Worm (Caenorhabditis elegans) whole organism, L4 larva: Measurements from ENCODE around the gene D1014.13.

Experiments used
- F26F4.8 ChIP-seq: fragments of 200-800 bp; sonication (Bioruptor generic); conservative IDR thresholded peaks from 2 replicates; pipeline ENCODE4 v1.3.6; 2022; ENCODE audit warnings: missing genetic modification characterization, missing compliant biosample characterization
- F49E8.2 ChIP-seq: sonication (generic microtip); optimal IDR thresholded peaks from 2 replicates; lab custom pipeline; 2016; ENCODE audit warnings: missing compliant biosample characterization, mild to moderate bottlenecking, missing genetic modification characterization, borderline replicate concordance
- ZK337.2 ChIP-seq: fragments of 200-800 bp; sonication (Bioruptor generic); IDR thresholded peaks from 2 replicates; pipeline ENCODE4 v1.3.6; 2022; ENCODE audit warnings: missing genetic modification reagents, missing genetic modification characterization, missing compliant biosample characterization
- daf-12 ChIP-seq: fragments of 150-350 bp; optimal IDR thresholded peaks from 2 replicates; lab custom pipeline; 2014; ENCODE audit warnings: missing biosample characterization, missing genetic modification reagents, missing genetic modification characterization
- dmd-9 ChIP-seq: fragments of 200-800 bp; sonication (Bioruptor generic); IDR thresholded peaks from 2 replicates; pipeline ENCODE4 v1.3.6; 2022; ENCODE audit warnings: missing genetic modification reagents, missing genetic modification characterization, missing compliant biosample characterization
- lin-13 ChIP-seq: fragments of 150-350 bp; optimal IDR thresholded peaks from 2 replicates; lab custom pipeline; 2014; ENCODE audit warnings: missing biosample characterization, missing genetic modification reagents, missing genetic modification characterization
- nhr-11 ChIP-seq: fragments of 150-350 bp; optimal IDR thresholded peaks from 2 replicates; lab custom pipeline; 2014; ENCODE audit warnings: missing biosample characterization, missing genetic modification characterization
- nhr-28 ChIP-seq: fragments of 150-350 bp; optimal IDR thresholded peaks from 2 replicates; lab custom pipeline; 2014; ENCODE audit warnings: missing biosample characterization, missing genetic modification characterization
- pha-4 ChIP-seq, 2 experiments: fragments of 150-350 bp in 1 of 2; fragments of 200-800 bp in 1 of 2; sonication (Bioruptor generic) in 1 of 2; IDR thresholded peaks in 1 of 2; optimal IDR thresholded peaks in 1 of 2; 2 replicates each; pipeline versions ENCODE4 v1.3.6 to Lab custom; 2014 to 2022; ENCODE audit warnings: missing genetic modification characterization in 2 of 2, missing genetic modification reagents in 2 of 2, missing biosample characterization in 1 of 2, missing compliant biosample characterization in 1 of 2
- pqm-1 ChIP-seq: sonication (generic microtip); optimal IDR thresholded peaks from 2 replicates; lab custom pipeline; 2017; ENCODE audit warnings: missing biosample characterization, missing genetic modification characterization
- skn-1 ChIP-seq: fragments of 150-350 bp; optimal IDR thresholded peaks from 2 replicates; lab custom pipeline; 2014; ENCODE audit warnings: missing biosample characterization, missing genetic modification characterization

- no peak for TF ChIP-seq skn-1 (tag; lab: Kevin White, UChicago)
- no peak for TF ChIP-seq daf-12 (tag; lab: Kevin White, UChicago)
- TF ChIP-seq pqm-1, result no peak
- no peak for TF ChIP-seq lin-13 (GFP tag; lab: Kevin White, UChicago)
- TF ChIP-seq ZK337.2 (GFP tag; lab: Robert Waterston, UW), result no peak
- no peak for TF ChIP-seq nhr-28 (tag; lab: Kevin White, UChicago)
- TF ChIP-seq F49E8.2 (tag; lab: Kevin White, UChicago), result no peak
- TF ChIP-seq dmd-9, result no peak
- TF ChIP-seq nhr-11 (tag; lab: Kevin White, UChicago), result no peak
- no peak for TF ChIP-seq pha-4 (GFP tag; IDR thresholded peaks at IDR 0.05; lab: Robert Waterston, UW)
- no peak for TF ChIP-seq pha-4 (tag; optimal IDR thresholded peaks at IDR 0.05; lab: Kevin White, UChicago)
- TF ChIP-seq F26F4.8, result no peak
Measured at ce11 chrV:8177349-8177748, 31.9 kb downstream of the D1014.13 start, which contains the start of gene F20D6.9.
